Fruit fly (Drosophila melanogaster): ENCODE data around the gene Cyp4g1.

Cyp4g1 gene

dm6 chrX:448270-448669 is 20.9 kb downstream of the Cyp4g1 start (continued):
- TF ChIP-seq CG8290 (GFP tag; optimal IDR thresholded peaks at IDR 0.05): no peak
- no peak for TF ChIP-seq CG8290 (tag; optimal IDR thresholded peaks at IDR 0.05)
- TF ChIP-seq CG3726 (GFP tag; IDR thresholded peaks at IDR 0.05): no peak
- TF ChIP-seq CG2199 (GFP tag; IDR thresholded peaks at IDR 0.05): no peak
- no peak for TF ChIP-seq CG4617 (GFP tag; optimal IDR thresholded peaks at IDR 0.05; ENCODE audit: borderline replicate concordance)
- no peak for TF ChIP-seq CG17829 (tag; optimal IDR thresholded peaks at IDR 0.05)
- no peak for TF ChIP-seq CG1024 (GFP tag; IDR thresholded peaks at IDR 0.05)
- no peak for TF ChIP-seq Poxn (GFP tag; IDR thresholded peaks at IDR 0.05)

dm6 chrX:446002-446401 is 23.1 kb downstream of the Cyp4g1 start:
- peak; percentile 10 for TF ChIP-seq nom (GFP tag; optimal IDR thresholded peaks at IDR 0.05)
- TF ChIP-seq Ets65A (GFP tag): peak; percentile 52
- no peak for TF ChIP-seq fd96Cb (tag; optimal IDR thresholded peaks at IDR 0.05)

dm6 chrX:443981-444550 is 25.1 kb downstream of the Cyp4g1 start:
- TF ChIP-seq lbe (GFP tag; optimal IDR thresholded peaks at IDR 0.05) (peak; percentile 22), CG1647 (GFP tag; optimal IDR thresholded peaks at IDR 0.05) (no peak), CG1603 (tag; optimal IDR thresholded peaks at IDR 0.05) (no peak), onecut (GFP tag; IDR thresholded peaks at IDR 0.05) (no peak), sens-2 (GFP tag; IDR thresholded peaks at IDR 0.05) (no peak), corto (GFP tag; optimal IDR thresholded peaks at IDR 0.05) (peak; percentile 41), ind (GFP tag; optimal IDR thresholded peaks at IDR 0.05) (no peak), ssp (GFP tag; IDR thresholded peaks at IDR 0.05) (no peak), CG4617 (GFP tag; optimal IDR thresholded peaks at IDR 0.05; ENCODE audit: borderline replicate concordance) (no peak), br (optimal IDR thresholded peaks at IDR 0.05) (no peak), CG12219 (GFP tag; optimal IDR thresholded peaks at IDR 0.05) (no peak), Kr (GFP tag; optimal IDR thresholded peaks at IDR 0.05) (no peak), Trl (optimal IDR thresholded peaks at IDR 0.05) (no peak), Trl (GFP tag; optimal IDR thresholded peaks at IDR 0.05) (no peak), Xrp1 (GFP tag; IDR thresholded peaks at IDR 0.05) (peak; percentile 26; the same call in 1 of the 2 replicates), sens (GFP tag) (peak; percentile 67), zf30C (GFP tag; optimal IDR thresholded peaks at IDR 0.05) (no peak), gem (tag; optimal IDR thresholded peaks at IDR 0.05) (peak; percentile 1), nom (GFP tag; optimal IDR thresholded peaks at IDR 0.05) (peak; percentile 29), CG7372 (GFP tag; IDR thresholded peaks at IDR 0.05) (no peak)

dm6 chrX:441295-441694 is 27.8 kb downstream of the Cyp4g1 start:
- no peak for TF ChIP-seq CG10431 (GFP tag; optimal IDR thresholded peaks at IDR 0.05)
- no peak for TF ChIP-seq YL-1 (GFP tag; optimal IDR thresholded peaks at IDR 0.05)
- no peak for TF ChIP-seq CG8765 (GFP tag; IDR thresholded peaks at IDR 0.05)
- TF ChIP-seq H15 (GFP tag; IDR thresholded peaks at IDR 0.05): no peak
- no peak for TF ChIP-seq Hr78 (GFP tag; optimal IDR thresholded peaks at IDR 0.05)
- no peak for TF ChIP-seq CG4404 (GFP tag; IDR thresholded peaks at IDR 0.05)
- TF ChIP-seq stwl (tag; optimal IDR thresholded peaks at IDR 0.05): no peak
- no peak for TF ChIP-seq CG32532 (GFP tag; IDR thresholded peaks at IDR 0.05)
- no peak for TF ChIP-seq gce (GFP tag; IDR thresholded peaks at IDR 0.05)
- TF ChIP-seq dan (GFP tag; IDR thresholded peaks at IDR 0.05): no peak
